Worm (Caenorhabditis elegans) whole organism, midembryonic: ENCODE data around the gene esyt-2.

Experiments used
- T22C8.4 ChIP-seq: fragments of 200-800 bp; sonication (Bioruptor generic); IDR thresholded peaks from 2 replicates; pipeline ENCODE4 v1.3.6; 2022; ENCODE audit warnings: missing genetic modification characterization, missing compliant biosample characterization
- cog-1 ChIP-seq: sonication (generic microtip); optimal IDR thresholded peaks from 2 replicates; lab custom pipeline; 2016; ENCODE audit warnings: missing genetic modification characterization, missing compliant biosample characterization
- flt-1 ChIP-seq: fragments of 200-800 bp; sonication (Bioruptor generic); IDR thresholded peaks from 2 replicates; pipeline ENCODE4 v1.3.6; 2022; ENCODE audit warnings: missing genetic modification characterization, missing compliant biosample characterization
- ref-1 ChIP-seq: fragments of 200-800 bp; sonication (Bioruptor generic); conservative IDR thresholded peaks from 2 replicates; pipeline ENCODE4 v1.3.6; 2022; ENCODE audit warnings: missing genetic modification reagents, missing genetic modification characterization, missing compliant biosample characterization
- ztf-23 ChIP-seq: fragments of 200-800 bp; sonication (Bioruptor generic); IDR thresholded peaks from 2 replicates; pipeline ENCODE4 v1.3.6; 2022; ENCODE audit warnings: missing genetic modification reagents, missing genetic modification characterization, missing compliant biosample characterization
- ztf-29 ChIP-seq: fragments of 200-800 bp; sonication (Bioruptor generic); IDR thresholded peaks from 2 replicates; pipeline ENCODE4 v1.3.6; 2022; ENCODE audit warnings: missing genetic modification reagents, missing genetic modification characterization, missing compliant biosample characterization

ce11 chrIII:6177631-6178030, 53.1 kb downstream of the esyt-2 start:
- no peak for TF ChIP-seq ztf-23 (GFP tag; lab: Robert Waterston, UW)
- no peak for TF ChIP-seq T22C8.4 (GFP tag; lab: Robert Waterston, UW)
- no peak for TF ChIP-seq ref-1
- TF ChIP-seq ztf-29 (GFP tag; lab: Robert Waterston, UW): no peak
- no peak for TF ChIP-seq cog-1 (tag; lab: Kevin White, UChicago)
- no peak for TF ChIP-seq flt-1 (GFP tag; lab: Robert Waterston, UW)
